Fruit fly (Drosophila melanogaster): ENCODE measurements around the gene snsl.

DNA sequence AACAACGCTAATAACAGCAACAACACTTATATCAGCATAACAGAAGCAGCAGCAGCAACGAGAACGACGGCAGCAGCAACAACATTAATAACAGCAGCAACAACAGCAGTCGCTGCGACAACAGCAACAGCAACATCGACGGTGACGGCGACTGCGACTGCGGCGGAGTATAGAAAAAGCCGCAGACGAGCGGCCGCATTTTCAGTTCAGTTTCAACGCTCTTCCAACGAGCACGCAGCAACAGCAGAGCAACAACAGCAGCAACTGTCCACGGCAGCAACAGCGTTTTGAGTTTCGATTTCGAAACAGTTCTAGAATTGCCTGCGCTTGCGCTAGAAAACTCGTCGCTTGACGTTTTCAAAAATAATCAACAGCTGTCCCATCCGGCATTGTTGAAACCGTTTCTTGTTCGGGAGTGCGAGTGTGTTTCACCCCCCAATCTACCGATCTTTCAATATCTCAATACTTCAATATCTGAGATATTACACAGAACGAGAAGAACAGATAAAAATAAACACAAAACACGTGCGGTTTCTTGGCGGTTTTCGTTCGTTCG is 14.6 kb downstream of the snsl start, which contains the start of gene CG3036:
- TF ChIP-seq CG32532 (GFP tag; IDR thresholded peaks at IDR 0.05), result no peak
- TF ChIP-seq Antp (GFP tag; optimal IDR thresholded peaks at IDR 0.05), result peak; percentile 29
- no peak for TF ChIP-seq Taf1 (GFP tag; IDR thresholded peaks at IDR 0.05)
- TF ChIP-seq CG7786 (GFP tag; optimal IDR thresholded peaks at IDR 0.05), result no peak
- TF ChIP-seq lola (GFP tag; optimal IDR thresholded peaks at IDR 0.05), result no peak
- peak; percentile 75 for TF ChIP-seq onecut (GFP tag; IDR thresholded peaks at IDR 0.05)
- TF ChIP-seq CG3995 (GFP tag; optimal IDR thresholded peaks at IDR 0.05), result no peak
- no peak for TF ChIP-seq inv (GFP tag; IDR thresholded peaks at IDR 0.05; ENCODE audit: partially characterized antibody)
- TF ChIP-seq z (GFP tag; IDR thresholded peaks at IDR 0.05), result no peak
- TF ChIP-seq Atf3 (GFP tag; optimal IDR thresholded peaks at IDR 0.05), result no peak
- TF ChIP-seq CG10959 (GFP tag; IDR thresholded peaks at IDR 0.05), result no peak

Measured in whole organism, embryonic.